Fruit fly (Drosophila melanogaster) S2 (cell line): ENCODE results near the gene nonC.

Source experiments
- CG8478 ChIP-seq: fragments of >200 bp; optimal IDR thresholded peaks from 2 replicates; lab custom pipeline; 2018
- CTCF ChIP-seq, 2 experiments: fragments of >200 bp; optimal IDR thresholded peaks; 2 replicates each; lab custom pipeline; 2018

Gene nonC

dm6 chrX:6824203-6824602 lies at the start of gene nonC:
Gene nonC (plus strand): TSS chrX:6824496.
- TF ChIP-seq CTCF (optimal IDR thresholded peaks at IDR 0.05; lab: Kevin White, UChicago): no peak
- no peak for TF ChIP-seq CG8478 (lab: Kevin White, UChicago)

dm6 chrX:6775622-6776021 lies 48.7 kb upstream of the nonC start:
- TF ChIP-seq CTCF (optimal IDR thresholded peaks at IDR 0.05; lab: Kevin White, UChicago) (no peak), CG8478 (lab: Kevin White, UChicago) (no peak)

- TF ChIP-seq CG8478 (lab: Kevin White, UChicago): no peak
- no peak for TF ChIP-seq CTCF (optimal IDR thresholded peaks at IDR 0.05; lab: Kevin White, UChicago)
These were observed 48.0 kb upstream of the nonC start for dm6 chrX:6776274-6776673.

- no peak for TF ChIP-seq CTCF (optimal IDR thresholded peaks at IDR 0.05; lab: Kevin White, UChicago)
These were observed 47.4 kb upstream of the nonC start for dm6 chrX:6776934-6777333.

dm6 chrX:6777394-6777793 lies 46.9 kb upstream of the nonC start:
- TF ChIP-seq CG8478 (lab: Kevin White, UChicago) (no peak), CTCF (optimal IDR thresholded peaks at IDR 0.05; lab: Kevin White, UChicago) (no peak)

dm6 chrX:6778068-6778467 lies 46.2 kb upstream of the nonC start:
- TF ChIP-seq CG8478 (lab: Kevin White, UChicago): no peak
- no peak for TF ChIP-seq CTCF (optimal IDR thresholded peaks at IDR 0.05; lab: Kevin White, UChicago)

dm6 chrX:6778780-6779179 lies 45.5 kb upstream of the nonC start:
- no peak for TF ChIP-seq CTCF (optimal IDR thresholded peaks at IDR 0.05; lab: Kevin White, UChicago)
- no peak for TF ChIP-seq CG8478 (lab: Kevin White, UChicago)

dm6 chrX:6779609-6780139 lies 44.6 kb upstream of the nonC start, which contains the start of gene shf:
Gene shf (minus strand): TSS chrX:6779659.
- TF ChIP-seq CG8478 (lab: Kevin White, UChicago) (no peak), CTCF (optimal IDR thresholded peaks at IDR 0.05; lab: Kevin White, UChicago) (no peak)

dm6 chrX:6790944-6791343 lies 33.4 kb upstream of the nonC start:
- TF ChIP-seq CG8478 (lab: Kevin White, UChicago): no peak
- TF ChIP-seq CTCF (optimal IDR thresholded peaks at IDR 0.05; lab: Kevin White, UChicago): no peak

dm6 chrX:6791531-6791930 lies 32.8 kb upstream of the nonC start:
- no peak for TF ChIP-seq CTCF (optimal IDR thresholded peaks at IDR 0.05; lab: Kevin White, UChicago)
- TF ChIP-seq CG8478 (lab: Kevin White, UChicago): no peak

- no peak for TF ChIP-seq CTCF (optimal IDR thresholded peaks at IDR 0.05; lab: Kevin White, UChicago)
- no peak for TF ChIP-seq CG8478 (lab: Kevin White, UChicago)
These were observed 31.4 kb upstream of the nonC start for dm6 chrX:6792891-6793290.

- no peak for TF ChIP-seq CTCF (optimal IDR thresholded peaks at IDR 0.05; lab: Kevin White, UChicago)
- no peak for TF ChIP-seq CG8478 (lab: Kevin White, UChicago)
These were observed 30.9 kb upstream of the nonC start for dm6 chrX:6793390-6793789.

dm6 chrX:6794190-6794589 lies 30.1 kb upstream of the nonC start:
- no peak for TF ChIP-seq CG8478 (lab: Kevin White, UChicago)
- TF ChIP-seq CTCF (optimal IDR thresholded peaks at IDR 0.05; lab: Kevin White, UChicago): no peak

- TF ChIP-seq CG8478 (lab: Kevin White, UChicago) (no peak), CTCF (optimal IDR thresholded peaks at IDR 0.05; lab: Kevin White, UChicago) (no peak)
These were observed 29.5 kb upstream of the nonC start for dm6 chrX:6794826-6795225.

dm6 chrX:6795987-6796691 lies 28.2 kb upstream of the nonC start:
- no peak for TF ChIP-seq CG8478 (lab: Kevin White, UChicago)
- no peak for TF ChIP-seq CTCF (optimal IDR thresholded peaks at IDR 0.05; lab: Kevin White, UChicago)

dm6 chrX:6796972-6797371 lies 27.3 kb upstream of the nonC start:
- TF ChIP-seq CTCF (optimal IDR thresholded peaks at IDR 0.05; lab: Kevin White, UChicago) (no peak), CG8478 (lab: Kevin White, UChicago) (no peak)
